Fruit fly (Drosophila melanogaster) whole organism, wandering third instar larva: ENCODE data around the gene CG5618.

Experiments used
- Abd-B ChIP-seq: fragments of >200 bp; optimal IDR thresholded peaks from 2 replicates; lab custom pipeline; 2017; ENCODE audit warnings: missing biosample characterization, missing genetic modification characterization
- CG32264 ChIP-seq: fragments of 200-800 bp; sonication (Bioruptor generic); optimal IDR thresholded peaks from 2 replicates; lab custom pipeline; 2016; ENCODE audit warnings: missing biosample characterization, missing genetic modification characterization
- CG9705 ChIP-seq: fragments of 200-800 bp; sonication (Bioruptor generic); optimal IDR thresholded peaks from 2 replicates; lab custom pipeline; 2018; ENCODE audit warnings: missing biosample characterization, mild to moderate bottlenecking, missing genetic modification characterization
- CrebA ChIP-seq: fragments of 200-800 bp; sonication (Bioruptor generic); optimal IDR thresholded peaks from 2 replicates; lab custom pipeline; 2016; ENCODE audit warnings: missing biosample characterization, mild to moderate bottlenecking, missing genetic modification characterization, borderline replicate concordance
- Dfd ChIP-seq: fragments of >200 bp; optimal IDR thresholded peaks from 2 replicates; lab custom pipeline; 2017; ENCODE audit warnings: missing biosample characterization, missing genetic modification characterization
- Dif ChIP-seq: fragments of 200-275, 200-300 bp; sonication (Bioruptor generic); optimal IDR thresholded peaks from 2 replicates; lab custom pipeline; 2018; ENCODE audit warnings: missing biosample characterization, missing genetic modification characterization; ENCODE audit not compliant: partially characterized antibody
- GATAd ChIP-seq: sonication (Bioruptor generic); optimal IDR thresholded peaks from 2 replicates; lab custom pipeline; 2016; ENCODE audit warnings: missing biosample characterization, missing genetic modification characterization
- HLH106 ChIP-seq: fragments of 200-800 bp; optimal IDR thresholded peaks from 3 replicates; lab custom pipeline; 2019; ENCODE audit warnings: missing biosample characterization, mild to moderate bottlenecking, missing genetic modification characterization, moderate library complexity
- Hnf4 ChIP-seq: fragments of 200-800 bp; sonication (Bioruptor generic); optimal IDR thresholded peaks from 2 replicates; lab custom pipeline; 2016; ENCODE audit warnings: missing biosample characterization, mild to moderate bottlenecking, missing genetic modification characterization
- Hr78 ChIP-seq: fragments of >200 bp; optimal IDR thresholded peaks from 2 replicates; lab custom pipeline; 2017; ENCODE audit warnings: missing biosample characterization, missing genetic modification characterization
- Hr83 ChIP-seq: fragments of 200-300 bp; sonication (Bioruptor generic); optimal IDR thresholded peaks from 2 replicates; lab custom pipeline; 2016; ENCODE audit warnings: missing biosample characterization, mild to moderate bottlenecking, missing genetic modification characterization, moderate library complexity; ENCODE audit not compliant: poor library complexity, severe bottlenecking
- Jra ChIP-seq: sonication (Bioruptor generic); optimal IDR thresholded peaks from 2 replicates; lab custom pipeline; 2016; ENCODE audit warnings: missing biosample characterization, missing genetic modification characterization
- Mio ChIP-seq: sonication (Bioruptor generic); optimal IDR thresholded peaks from 2 replicates; lab custom pipeline; 2016; ENCODE audit warnings: missing biosample characterization, missing genetic modification characterization
- Myc ChIP-seq: fragments of >200 bp; optimal IDR thresholded peaks from 2 replicates; lab custom pipeline; 2017
- N ChIP-seq: fragments of >200 bp; optimal IDR thresholded peaks from 2 replicates; lab custom pipeline; 2018; ENCODE audit warnings: missing biosample characterization, missing external identifiers, missing genetic modification characterization
- OdsH ChIP-seq: fragments of 200-800 bp; sonication (Bioruptor generic); optimal IDR thresholded peaks from 2 replicates; lab custom pipeline; 2016; ENCODE audit warnings: missing biosample characterization, mild to moderate bottlenecking, missing genetic modification characterization
- Rel ChIP-seq, 2 experiments: fragments of 200-800 bp; sonication (Bioruptor generic) in 1 of 2; optimal IDR thresholded peaks; 2 replicates in 1 of 2; 3 replicates in 1 of 2; lab custom pipeline; 2016 to 2019; ENCODE audit warnings: mild to moderate bottlenecking in 2 of 2, missing biosample characterization in 2 of 2, missing genetic modification characterization in 2 of 2, moderate library complexity in 1 of 2
- Sp1 ChIP-seq: fragments of 200-800 bp; sonication (Bioruptor generic); optimal IDR thresholded peaks from 3 replicates; lab custom pipeline; 2019; ENCODE audit warnings: missing biosample characterization, mild to moderate bottlenecking, missing genetic modification characterization, moderate library complexity
- br ChIP-seq: fragments of 200-800 bp; sonication (Bioruptor generic); optimal IDR thresholded peaks from 2 replicates; lab custom pipeline; 2016; ENCODE audit warnings: missing biosample characterization, missing genetic modification characterization
- brk ChIP-seq: fragments of 200-800 bp; sonication (Bioruptor generic); optimal IDR thresholded peaks from 2 replicates; lab custom pipeline; 2016; ENCODE audit warnings: missing biosample characterization, mild to moderate bottlenecking, missing genetic modification characterization
- dl ChIP-seq, 2 experiments: fragments of 175-275, 200-275 bp in 1 of 2; fragments of 200-275 bp in 1 of 2; sonication (Bioruptor generic); optimal IDR thresholded peaks; lab custom pipeline; 2018; ENCODE audit warnings: mild to moderate bottlenecking in 2 of 2, missing biosample characterization in 2 of 2, missing genetic modification characterization in 2 of 2, moderate library complexity in 2 of 2; ENCODE audit not compliant: partially characterized antibody in 2 of 2, insufficient read depth in 1 of 2
- dmrt93B ChIP-seq: fragments of 200-800 bp; sonication (Bioruptor generic); optimal IDR thresholded peaks from 2 replicates; lab custom pipeline; 2018; ENCODE audit warnings: missing biosample characterization, mild to moderate bottlenecking, missing genetic modification characterization
- dsf ChIP-seq: sonication (Bioruptor generic); optimal IDR thresholded peaks from 2 replicates; lab custom pipeline; 2016; ENCODE audit warnings: missing biosample characterization, missing genetic modification characterization, borderline replicate concordance
- ey ChIP-seq: fragments of 200-800 bp; sonication (Bioruptor generic); optimal IDR thresholded peaks from 2 replicates; lab custom pipeline; 2016; ENCODE audit warnings: missing biosample characterization, missing genetic modification characterization
- foxo ChIP-seq, 2 experiments: fragments of 200-800 bp; sonication (Bioruptor generic); optimal IDR thresholded peaks; 2 replicates in 1 of 2; 3 replicates in 1 of 2; lab custom pipeline; 2016 to 2017; ENCODE audit warnings: missing biosample characterization in 2 of 2, missing genetic modification characterization in 2 of 2
- fru ChIP-seq: fragments of 200-800 bp; sonication (Bioruptor generic); optimal IDR thresholded peaks from 3 replicates; lab custom pipeline; 2016; ENCODE audit warnings: missing biosample characterization, mild to moderate bottlenecking, missing genetic modification characterization
- h ChIP-seq: fragments of 200-800 bp; sonication (Bioruptor generic); optimal IDR thresholded peaks from 3 replicates; lab custom pipeline; 2016; ENCODE audit warnings: missing biosample characterization, mild to moderate bottlenecking, missing genetic modification characterization
- jim ChIP-seq: fragments of 175-275, 200-325 bp; sonication (Bioruptor generic); optimal IDR thresholded peaks from 2 replicates; lab custom pipeline; 2016; ENCODE audit warnings: missing biosample characterization, mild to moderate bottlenecking, missing genetic modification characterization
- lola ChIP-seq: fragments of >200 bp; optimal IDR thresholded peaks from 2 replicates; lab custom pipeline; 2017; ENCODE audit warnings: missing biosample characterization, missing genetic modification characterization
- pan ChIP-seq: fragments of >200 bp; optimal IDR thresholded peaks from 2 replicates; lab custom pipeline; 2017
- psq ChIP-seq: fragments of 200-800 bp; sonication (Bioruptor generic); optimal IDR thresholded peaks from 3 replicates; lab custom pipeline; 2017; ENCODE audit warnings: missing biosample characterization, mild to moderate bottlenecking, missing genetic modification characterization, moderate library complexity
- rgr ChIP-seq: fragments of 200-800 bp; sonication (Bioruptor generic); optimal IDR thresholded peaks from 3 replicates; lab custom pipeline; 2016; ENCODE audit warnings: missing biosample characterization, mild to moderate bottlenecking, missing genetic modification characterization
- sage ChIP-seq: fragments of 200-800 bp; sonication (Bioruptor generic); optimal IDR thresholded peaks from 2 replicates; lab custom pipeline; 2016; ENCODE audit warnings: missing biosample characterization, mild to moderate bottlenecking, missing genetic modification characterization
- sv ChIP-seq: fragments of 200-800 bp; sonication (Bioruptor generic); optimal IDR thresholded peaks from 3 replicates; lab custom pipeline; 2016; ENCODE audit warnings: missing biosample characterization, missing genetic modification characterization
- tai ChIP-seq: sonication (Bioruptor generic); optimal IDR thresholded peaks from 2 replicates; lab custom pipeline; 2016; ENCODE audit warnings: missing biosample characterization, missing genetic modification characterization
- usp ChIP-seq: fragments of >200 bp; optimal IDR thresholded peaks from 2 replicates; lab custom pipeline; 2017; ENCODE audit warnings: missing biosample characterization, missing genetic modification characterization
- woc ChIP-seq: sonication (Bioruptor generic); optimal IDR thresholded peaks from 2 replicates; lab custom pipeline; 2016; ENCODE audit warnings: missing biosample characterization, mild to moderate bottlenecking, missing genetic modification characterization

CG5618 gene

DNA sequence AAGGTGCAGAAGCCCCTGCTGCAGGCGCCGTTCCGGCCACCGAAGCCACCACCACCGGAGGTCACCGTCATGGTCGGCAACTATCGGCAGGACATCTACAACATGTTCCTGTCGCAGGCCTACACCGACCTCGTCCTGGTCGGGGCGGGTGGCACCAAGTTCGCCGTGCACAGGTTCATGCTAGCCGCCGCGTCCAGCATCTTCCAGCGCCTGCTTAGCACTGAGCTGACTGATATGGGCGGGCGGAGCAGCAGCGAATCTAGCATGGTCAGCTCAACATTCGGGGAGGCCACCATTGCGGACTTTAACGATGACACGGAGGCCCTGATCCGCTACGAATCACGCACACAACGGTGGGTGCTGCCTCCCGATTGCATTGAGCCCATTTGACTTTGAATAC, 26.2 kb downstream of the CG5618 start:
- TF ChIP-seq dl (GFP tag; optimal IDR thresholded peaks at IDR 0.05; lab: Kevin White, UChicago; ENCODE audit: insufficient read depth in 1 of 2, partially characterized antibody in 2 of 2) (no peak), rgr (GFP tag; lab: Kevin White, UChicago) (no peak), CG32264 (GFP tag; lab: Kevin White, UChicago) (no peak), pan (lab: Kevin White, UChicago) (no peak), Myc (lab: Kevin White, UChicago) (no peak), Hr78 (GFP tag; lab: Kevin White, UChicago) (no peak), fru (no peak), br (no peak), lola (GFP tag; lab: Kevin White, UChicago) (no peak), Mio (GFP tag; lab: Kevin White, UChicago) (no peak), Sp1 (GFP tag; lab: Kevin White, UChicago) (no peak), jim (no peak), tai (GFP tag; lab: Kevin White, UChicago) (no peak), Dfd (GFP tag; lab: Kevin White, UChicago) (no peak)

dm6 chr3L:20384086-20384810, 31.0 kb downstream of the CG5618 start, which contains the start of the genes CG5498 and fbl:
Gene CG5498 (minus strand): TSS chr3L:20384109.
Gene fbl (plus strand): TSS chr3L:20384429.
- peak; percentile 48 for TF ChIP-seq sage (GFP tag; lab: Kevin White, UChicago)
- peak; percentile 79 for TF ChIP-seq Jra
- TF ChIP-seq foxo (GFP tag; optimal IDR thresholded peaks at IDR 0.05; lab: Kevin White, UChicago) = peak in 1 of 2 experiments; percentile 89
- TF ChIP-seq ey (GFP tag; lab: Kevin White, UChicago) = peak; percentile 82
- TF ChIP-seq tai (GFP tag; lab: Kevin White, UChicago) = no peak
- no peak for TF ChIP-seq Dif
- no peak for TF ChIP-seq Rel (GFP tag; optimal IDR thresholded peaks at IDR 0.05; lab: Kevin White, UChicago)
- TF ChIP-seq Rel (tag; optimal IDR thresholded peaks at IDR 0.05; lab: Kevin White, UChicago) = peak; percentile 57
- peak; percentile 86 for TF ChIP-seq h (GFP tag; lab: Kevin White, UChicago)
- TF ChIP-seq usp (GFP tag; lab: Kevin White, UChicago) = no peak
- peak; percentile 44 for TF ChIP-seq dmrt93B (GFP tag; lab: Kevin White, UChicago)
- TF ChIP-seq CrebA (GFP tag; lab: Kevin White, UChicago) = no peak
- peak; percentile 85 for TF ChIP-seq OdsH (GFP tag; lab: Kevin White, UChicago)
- TF ChIP-seq Sp1 (GFP tag; lab: Kevin White, UChicago) = peak; percentile 78
- no peak for TF ChIP-seq Hr78 (GFP tag; lab: Kevin White, UChicago)
- peak; percentile 81 for TF ChIP-seq br
- peak; percentile 85 for TF ChIP-seq Hnf4 (GFP tag; lab: Kevin White, UChicago)
- TF ChIP-seq sv (GFP tag; lab: Kevin White, UChicago) = peak; percentile 54
- peak; percentile 60 for TF ChIP-seq GATAd (GFP tag; lab: Kevin White, UChicago)
- peak; percentile 38 for TF ChIP-seq CG9705 (GFP tag; lab: Kevin White, UChicago)
- peak; percentile 64 for TF ChIP-seq woc (GFP tag; lab: Kevin White, UChicago)
- TF ChIP-seq HLH106 (tag; lab: Kevin White, UChicago) = peak; percentile 79
- TF ChIP-seq dsf = peak; percentile 75
- TF ChIP-seq N = no peak
- TF ChIP-seq rgr (GFP tag; lab: Kevin White, UChicago) = peak; percentile 86
- no peak for TF ChIP-seq Abd-B (GFP tag; lab: Kevin White, UChicago)
- peak; percentile 81 for TF ChIP-seq fru
- no peak for TF ChIP-seq Dfd (GFP tag; lab: Kevin White, UChicago)
- TF ChIP-seq Myc (lab: Kevin White, UChicago) = no peak
- peak; percentile 77 for TF ChIP-seq psq (GFP tag; lab: Kevin White, UChicago)
- peak; percentile 91 for TF ChIP-seq brk (GFP tag; lab: Kevin White, UChicago)
- TF ChIP-seq CG32264 (GFP tag; lab: Kevin White, UChicago) = peak; percentile 6
- peak; percentile 48 for TF ChIP-seq Hr83
- no peak for TF ChIP-seq lola (GFP tag; lab: Kevin White, UChicago)
